Worm (Caenorhabditis elegans) whole organism, dauer: ENCODE measurements around the gene W08F4.5.
"Not testable (repeated sequence)": the region's sequence is repeated elsewhere in the genome, so short reads cannot be mapped to it uniquely, and the experiment has no call there.

Experiments used
- unc-62 ChIP-seq: sonication (generic microtip); optimal IDR thresholded peaks from 2 replicates; lab custom pipeline; 2017; ENCODE audit warnings: missing biosample characterization, missing genetic modification reagents, missing genetic modification characterization

Gene W08F4.5

ce11 chrII:578803-579202 is 10.1 kb upstream of the W08F4.5 start:
- no peak for TF ChIP-seq unc-62 (GFP tag; lab: Kevin White, UChicago)

ce11 chrII:577632-578031 is 9.0 kb upstream of the W08F4.5 start, which contains the start of gene W08F4.7:
Gene W08F4.7 (minus strand): TSS chrII:577732.
- TF ChIP-seq unc-62 (GFP tag; lab: Kevin White, UChicago), result no peak

- no peak for TF ChIP-seq unc-62 (GFP tag; lab: Kevin White, UChicago)
Observed at ce11 chrII:574064-574463, 5.4 kb upstream of the W08F4.5 start.

DNA sequence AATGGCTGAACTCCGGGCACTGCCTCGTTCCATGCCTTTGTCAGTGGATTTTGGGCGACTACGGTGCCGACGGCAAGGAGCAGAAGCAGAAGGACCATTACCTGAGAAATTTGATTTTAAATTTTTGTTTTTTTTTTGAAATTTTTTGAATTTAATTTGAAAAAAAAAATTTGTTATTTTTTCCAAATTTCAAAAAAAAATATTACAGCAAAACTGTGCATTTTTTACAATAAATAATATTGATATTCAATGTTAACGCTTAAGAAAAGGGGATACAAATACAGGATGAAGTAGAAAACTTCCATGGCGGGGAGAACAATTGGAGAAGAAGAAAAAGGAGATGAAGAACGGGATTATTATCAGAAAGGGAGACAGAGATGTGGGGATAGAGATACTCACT is 3.3 kb upstream of the W08F4.5 start, which contains the start of gene mlt-8:
TSS of gene mlt-8 (minus strand) at position 101 of the 400 bp plus-strand sequence.
- TF ChIP-seq unc-62 (GFP tag; lab: Kevin White, UChicago), result no peak

DNA sequence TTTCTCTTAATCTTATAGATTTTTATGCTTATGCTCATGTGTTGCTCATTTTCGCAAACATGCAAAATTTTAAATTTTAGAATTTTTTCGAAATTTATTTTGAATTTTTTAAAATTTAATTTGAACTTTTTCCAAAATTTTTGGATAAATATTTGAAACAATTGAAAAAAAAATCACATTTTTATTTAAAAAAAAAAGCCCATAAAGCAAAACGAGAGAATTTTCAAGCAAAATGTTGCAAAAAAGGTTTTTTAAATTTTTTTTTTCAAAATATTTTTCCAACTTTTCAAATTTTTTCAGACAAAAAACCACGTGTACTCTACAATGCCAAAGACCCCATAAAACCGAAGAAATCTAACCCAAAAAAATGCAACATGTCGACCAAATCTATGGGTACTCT is 12.5 kb downstream of the W08F4.5 start, which contains the start of the genes C09E8.1 and C09E8.6:
TSS of gene C09E8.1 (plus strand) at position 301 of the 400 bp plus-strand sequence.
TSS of gene C09E8.6 (plus strand) at position 313 of the 400 bp plus-strand sequence.
- no peak for TF ChIP-seq unc-62 (GFP tag; lab: Kevin White, UChicago)

DNA sequence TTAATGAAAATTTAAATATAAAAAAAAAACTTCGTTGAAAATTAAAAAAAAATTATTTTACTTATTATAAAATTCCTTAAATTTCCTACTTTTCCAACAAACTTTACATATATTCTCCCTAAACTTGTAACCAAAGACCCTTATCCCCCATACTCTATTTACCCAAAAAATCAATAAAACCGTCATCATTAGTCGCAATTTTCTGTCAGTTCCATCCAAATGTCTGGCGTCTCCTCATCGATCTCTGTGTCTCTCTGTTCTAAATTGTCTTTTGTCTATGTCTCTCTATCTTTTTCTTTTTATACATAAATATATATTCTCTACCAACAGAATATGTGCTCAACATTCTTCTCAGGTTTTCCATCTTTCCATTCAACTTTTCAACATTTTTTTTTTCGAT is 13.3 kb downstream of the W08F4.5 start:
- TF ChIP-seq unc-62 (GFP tag; lab: Kevin White, UChicago), result no peak

- TF ChIP-seq unc-62 (GFP tag; lab: Kevin White, UChicago), result no peak
Observed at ce11 chrII:551245-551904, 17.3 kb downstream of the W08F4.5 start, which contains the start of gene lips-7. Gene lips-7 (plus strand): TSS chrII:551854.

- TF ChIP-seq unc-62 (GFP tag; lab: Kevin White, UChicago), result no peak
Observed at ce11 chrII:549501-549900, 19.2 kb downstream of the W08F4.5 start.

ce11 chrII:546405-546804 is 22.3 kb downstream of the W08F4.5 start, which contains the start of gene mlt-10:
Gene mlt-10 (plus strand): TSS chrII:546705.
- TF ChIP-seq unc-62 (GFP tag; lab: Kevin White, UChicago), result no peak

DNA sequence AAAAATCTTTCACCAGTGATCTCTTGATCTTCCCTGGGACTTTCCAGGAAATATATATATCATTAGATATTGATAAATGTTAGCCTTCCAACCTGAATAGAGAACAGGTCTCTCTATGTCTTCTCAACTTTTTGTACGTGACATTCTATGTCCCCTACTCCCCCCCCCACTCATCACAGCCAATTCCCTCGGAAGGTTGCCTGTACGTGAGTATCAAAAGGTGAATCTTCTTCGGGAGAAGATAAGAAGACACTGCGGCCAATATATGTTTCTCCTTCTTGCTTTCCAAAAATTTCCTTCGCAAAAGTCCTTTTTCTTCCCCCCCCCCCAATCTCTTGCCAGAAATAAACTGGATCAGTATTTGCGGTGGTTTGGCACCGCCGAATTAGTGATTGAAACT is 26.3 kb downstream of the W08F4.5 start:
- TF ChIP-seq unc-62 (GFP tag; lab: Kevin White, UChicago), result no peak

DNA sequence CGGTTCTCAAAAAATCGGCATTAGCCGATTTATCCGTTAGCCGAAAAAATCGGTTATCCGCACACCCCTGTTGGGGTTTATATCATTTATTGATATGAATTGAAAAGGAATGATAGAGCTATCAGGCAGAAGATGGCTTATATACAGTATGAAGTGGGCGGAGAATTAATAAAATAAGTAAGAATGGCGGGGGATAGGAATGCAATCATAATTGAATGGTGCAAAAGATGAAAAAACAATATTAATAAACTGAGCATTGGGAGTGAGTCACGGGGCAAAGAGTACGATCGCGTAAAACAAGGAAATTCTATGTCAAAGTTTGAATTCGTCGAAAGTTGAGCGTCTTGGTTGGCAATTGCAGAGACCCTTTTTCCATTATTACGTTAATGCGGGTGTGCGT is 31.9 kb downstream of the W08F4.5 start, which contains the start of gene T27A1.2:
TSS of gene T27A1.2 (minus strand) at position 101 of the 400 bp plus-strand sequence.
- TF ChIP-seq unc-62 (GFP tag; lab: Kevin White, UChicago), result no peak

ce11 chrII:535226-535625 is 33.5 kb downstream of the W08F4.5 start, which contains the start of gene T27A1.3:
Gene T27A1.3 (plus strand): TSS chrII:535526.
- not testable (repeated sequence) for TF ChIP-seq unc-62 (GFP tag; lab: Kevin White, UChicago)

- no peak for TF ChIP-seq unc-62 (GFP tag; lab: Kevin White, UChicago)
Observed at ce11 chrII:526375-526774, 42.3 kb downstream of the W08F4.5 start, which contains the start of gene lgc-34. Gene lgc-34 (plus strand): TSS chrII:526574.

- no peak for TF ChIP-seq unc-62 (GFP tag; lab: Kevin White, UChicago)
Observed at ce11 chrII:522302-522701, 46.4 kb downstream of the W08F4.5 start, which contains the start of gene slc-36.2. Gene slc-36.2 (plus strand): TSS chrII:522602.

DNA sequence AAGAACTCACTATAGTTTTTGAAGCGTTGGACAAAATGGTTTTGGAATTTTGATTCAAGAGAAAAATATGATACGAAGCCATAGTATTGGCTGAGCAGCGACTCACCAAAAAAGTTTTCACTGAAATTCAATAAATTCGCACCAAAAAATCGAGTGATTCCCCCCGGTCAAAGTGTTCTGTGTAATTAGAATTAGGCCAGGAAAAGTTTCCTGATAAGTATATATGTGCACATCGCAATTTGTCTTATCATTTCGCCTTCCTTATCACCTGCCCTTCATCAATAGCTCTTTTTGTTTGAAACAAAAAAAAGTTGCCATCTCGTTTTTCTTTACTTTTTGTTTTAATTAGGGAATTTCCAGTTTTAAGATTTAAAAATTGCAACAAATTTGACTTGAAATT is 47.0 kb downstream of the W08F4.5 start:
- no peak for TF ChIP-seq unc-62 (GFP tag; lab: Kevin White, UChicago)
